Fruit fly (Drosophila melanogaster) whole organism, pupa: ENCODE data around the gene flip.

ENCODE experiments used
- CG4496 ChIP-seq: fragments of 200-800 bp; sonication (Bioruptor generic); IDR thresholded peaks from 3 replicates; pipeline ENCODE4 v1.3.6; 2022; ENCODE audit warnings: missing biosample characterization, missing genetic modification characterization
- EcR ChIP-seq: fragments of 200-800 bp; sonication (Bioruptor generic); optimal IDR thresholded peaks from 3 replicates; lab custom pipeline; 2019; ENCODE audit warnings: missing biosample characterization, missing genetic modification characterization, mild to moderate bottlenecking, moderate library complexity, missing genetic modification reagents

dm6 chr3R:4254408-4254807 is 23.3 kb downstream of the flip start, which contains the start of gene TwdlV:
- TF ChIP-seq EcR (GFP tag; lab: Kevin White, UChicago) (no peak), CG4496 (GFP tag; lab: Robert Waterston, UW) (no peak)
